Worm (Caenorhabditis elegans): ENCODE measurements around the gene F21C10.1.
A peak's percentile ranks its signal among the peaks of the same experiment; 100 is the strongest.

The F21C10.1 gene

DNA sequence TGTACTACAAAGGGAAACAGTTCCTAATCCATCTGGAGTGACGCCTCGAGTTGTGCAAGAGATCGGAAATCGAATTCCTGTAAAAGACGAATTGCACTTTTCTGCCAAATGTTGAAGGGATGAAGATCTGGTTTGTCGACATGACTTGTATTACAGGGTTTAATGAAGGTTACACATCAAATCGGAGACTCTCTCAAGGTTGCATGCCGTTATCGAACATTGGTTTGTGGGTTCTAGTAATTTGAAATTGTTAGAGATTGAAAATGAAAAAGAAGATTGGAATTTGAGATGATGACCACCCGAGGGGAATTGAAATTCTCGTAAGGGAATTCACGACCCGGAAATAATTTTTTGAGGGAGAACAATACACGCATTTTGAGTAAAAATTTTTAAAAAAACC lies 34.2 kb downstream of the F21C10.1 start:
- peak; percentile 23 for TF ChIP-seq nhr-23 (tag; optimal IDR thresholded peaks at IDR 0.05)
- TF ChIP-seq elt-1 (tag; optimal IDR thresholded peaks at IDR 0.05) = peak; percentile 73
- TF ChIP-seq nhr-25 (tag; optimal IDR thresholded peaks at IDR 0.05) = peak; percentile 76
- TF ChIP-seq fkh-2 (tag; optimal IDR thresholded peaks at IDR 0.05) = no peak
- TF ChIP-seq mdl-1 (tag; optimal IDR thresholded peaks at IDR 0.05) = no peak

DNA sequence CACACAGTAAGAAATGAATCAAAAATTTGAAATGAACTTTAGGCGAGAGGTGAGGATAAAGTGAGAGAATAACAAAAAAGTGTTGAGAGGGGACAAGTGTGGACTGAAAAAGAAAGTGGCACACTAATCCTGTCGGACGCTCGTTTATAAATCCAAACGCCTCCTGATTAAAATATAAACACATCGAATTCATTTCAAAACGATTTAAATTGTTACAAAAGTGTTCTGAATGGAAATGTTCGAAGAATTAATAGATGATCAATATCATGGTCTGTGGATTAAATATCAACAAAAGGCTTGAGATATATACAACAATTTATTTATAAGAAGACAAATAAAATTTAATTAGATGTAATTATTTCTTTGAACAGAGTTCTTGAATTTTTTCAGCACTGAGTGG lies 35.9 kb downstream of the F21C10.1 start, which contains the start of gene B0222.11:
B0222.11 (minus strand) TSS at position 101 of the 400 bp plus-strand sequence.
- TF ChIP-seq aly-2 (tag; optimal IDR thresholded peaks at IDR 0.05) (no peak), lsy-12 (tag; optimal IDR thresholded peaks at IDR 0.05) (no peak), zag-1 (tag; optimal IDR thresholded peaks at IDR 0.05) (no peak), egl-5 (tag; optimal IDR thresholded peaks at IDR 0.05) (no peak), unc-39 (tag; optimal IDR thresholded peaks at IDR 0.05) (no peak), nhr-23 (tag; optimal IDR thresholded peaks at IDR 0.05) (no peak), ceh-9 (tag; optimal IDR thresholded peaks at IDR 0.05) (no peak), pha-4 (tag; optimal IDR thresholded peaks at IDR 0.05) (no peak), nhr-77 (tag; optimal IDR thresholded peaks at IDR 0.05) (no peak), nhr-12 (tag; optimal IDR thresholded peaks at IDR 0.05) (no peak), lin-39 (tag; optimal IDR thresholded peaks at IDR 0.05) (no peak), nhr-237 (tag; optimal IDR thresholded peaks at IDR 0.05) (no peak), ZK546.5 (tag; optimal IDR thresholded peaks at IDR 0.05) (no peak), mdl-1 (tag; optimal IDR thresholded peaks at IDR 0.05) (no peak), nhr-43 (tag; optimal IDR thresholded peaks at IDR 0.05; ENCODE audit: poor library complexity, severe bottlenecking) (no peak), nhr-25 (tag; optimal IDR thresholded peaks at IDR 0.05) (no peak), nhr-76 (tag; optimal IDR thresholded peaks at IDR 0.05) (no peak)

- no peak for TF ChIP-seq eor-1 (tag; optimal IDR thresholded peaks at IDR 0.05)
- TF ChIP-seq elt-2 (tag; optimal IDR thresholded peaks at IDR 0.05) = peak; percentile 63
- TF ChIP-seq skn-1 (tag; optimal IDR thresholded peaks at IDR 0.05) = no peak
- TF ChIP-seq pha-4 (tag; optimal IDR thresholded peaks at IDR 0.05) = peak; percentile 52
- TF ChIP-seq mml-1 (tag; optimal IDR thresholded peaks at IDR 0.05) = no peak
- TF ChIP-seq ztf-4 (tag; optimal IDR thresholded peaks at IDR 0.05) = no peak
- peak; percentile 52 for TF ChIP-seq pqm-1 (tag; optimal IDR thresholded peaks at IDR 0.05)
These were observed 40.8 kb downstream of the F21C10.1 start, which contains the start of gene gad-3 for ce11 chrV:9172989-9173388. TSS of gene gad-3 (minus strand) at chrV:9173005.

ce11 chrV:9173789-9174188 lies 41.6 kb downstream of the F21C10.1 start, which contains the start of gene pqn-16:
TSS of gene pqn-16 (plus strand) at chrV:9174089.
- TF ChIP-seq nhr-25 (tag; optimal IDR thresholded peaks at IDR 0.05) (no peak), lin-15B (tag; optimal IDR thresholded peaks at IDR 0.05) (no peak)

- peak; percentile 84 for TF ChIP-seq nhr-25 (tag; optimal IDR thresholded peaks at IDR 0.05)
- peak; percentile 73 for TF ChIP-seq pqm-1 (tag; optimal IDR thresholded peaks at IDR 0.05)
- no peak for TF ChIP-seq eor-1 (tag; optimal IDR thresholded peaks at IDR 0.05)
- TF ChIP-seq snpc-4 (tag; optimal IDR thresholded peaks at IDR 0.05) = peak; percentile 88
- peak; percentile 76 for TF ChIP-seq tbx-2 (tag; optimal IDR thresholded peaks at IDR 0.05)
- peak; percentile 89 for TF ChIP-seq nhr-23 (tag; optimal IDR thresholded peaks at IDR 0.05)
- peak; percentile 37 for TF ChIP-seq elt-1 (tag; optimal IDR thresholded peaks at IDR 0.05)
- TF ChIP-seq nfya-1 (tag; optimal IDR thresholded peaks at IDR 0.05; ENCODE audit: insufficient read depth) = peak; percentile 85
- peak; percentile 67 for TF ChIP-seq egl-5 (tag; optimal IDR thresholded peaks at IDR 0.05)
- no peak for TF ChIP-seq ztf-11 (tag; optimal IDR thresholded peaks at IDR 0.05)
- no peak for TF ChIP-seq nhr-12 (tag; optimal IDR thresholded peaks at IDR 0.05)
- peak; percentile 71 for TF ChIP-seq hmg-11 (tag; optimal IDR thresholded peaks at IDR 0.05)
- TF ChIP-seq unc-62 (GFP tag; optimal IDR thresholded peaks at IDR 0.05) = peak; percentile 60
- TF ChIP-seq jun-1 (tag; optimal IDR thresholded peaks at IDR 0.05) = peak; percentile 71
- TF ChIP-seq lin-39 (tag; optimal IDR thresholded peaks at IDR 0.05) = peak; percentile 7
- peak; percentile 88 for TF ChIP-seq lin-15B (tag; optimal IDR thresholded peaks at IDR 0.05)
- TF ChIP-seq sea-2 (GFP tag; optimal IDR thresholded peaks at IDR 0.05) = no peak
- TF ChIP-seq ztf-4 (tag; optimal IDR thresholded peaks at IDR 0.05) = no peak
- no peak for TF ChIP-seq elt-3 (tag; optimal IDR thresholded peaks at IDR 0.05)
- TF ChIP-seq pha-4 (tag; optimal IDR thresholded peaks at IDR 0.05) = peak; percentile 95
- peak; percentile 19 for TF ChIP-seq ceh-82 (tag; optimal IDR thresholded peaks at IDR 0.05)
- peak; percentile 73 for TF ChIP-seq lsy-12 (tag; optimal IDR thresholded peaks at IDR 0.05)
- TF ChIP-seq ceh-28 (tag; optimal IDR thresholded peaks at IDR 0.05) = peak; percentile 82
- peak; percentile 75 for TF ChIP-seq R02D3.7 (tag; optimal IDR thresholded peaks at IDR 0.05)
- peak; percentile 25 for TF ChIP-seq egl-27 (tag; optimal IDR thresholded peaks at IDR 0.05)
- no peak for TF ChIP-seq nhr-67 (tag; optimal IDR thresholded peaks at IDR 0.05)
- peak; percentile 77 for TF ChIP-seq nhr-43 (tag; optimal IDR thresholded peaks at IDR 0.05; ENCODE audit: poor library complexity, severe bottlenecking)
- no peak for TF ChIP-seq nhr-77 (tag; optimal IDR thresholded peaks at IDR 0.05)
- TF ChIP-seq ama-1 (optimal IDR thresholded peaks at IDR 0.05) = peak; percentile 41
- TF ChIP-seq zag-1 (tag; optimal IDR thresholded peaks at IDR 0.05) = no peak
- peak; percentile 71 for TF ChIP-seq elt-2 (tag; optimal IDR thresholded peaks at IDR 0.05)
- no peak for TF ChIP-seq fkh-10 (GFP tag; optimal IDR thresholded peaks at IDR 0.05)
These were observed 43.2 kb downstream of the F21C10.1 start, which contains the start of gene spas-1 for ce11 chrV:9175218-9175837. TSS of gene spas-1 (plus strand) at chrV:9175789.

All from whole organism, L3 larva.